Fruit fly (Drosophila melanogaster): ENCODE results near the gene CG3817.
A peak's percentile ranks its signal among the peaks of the same experiment; 100 is the strongest.

Gene CG3817

DNA sequence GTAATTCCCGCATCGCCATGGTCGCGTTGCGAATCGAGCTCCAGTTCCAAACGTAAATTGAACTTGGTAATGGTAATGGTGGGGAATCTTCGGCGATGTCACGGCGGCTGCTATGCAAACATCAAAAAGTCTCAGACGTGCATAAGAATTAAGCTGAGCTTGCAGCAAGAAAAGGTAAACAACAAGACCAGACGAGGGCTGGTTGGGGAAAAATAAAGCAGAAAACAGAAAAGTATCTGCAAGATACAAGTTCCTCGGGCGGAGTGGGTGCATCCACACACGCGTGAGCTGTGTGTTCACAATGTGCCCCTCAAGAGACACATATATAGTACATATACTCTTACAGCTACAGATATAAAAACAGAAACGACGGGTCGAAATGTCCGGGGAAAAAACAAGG is 45.9 kb upstream of the CG3817 start:
- TF ChIP-seq cg (GFP tag; optimal IDR thresholded peaks at IDR 0.05) (no peak), nom (GFP tag; optimal IDR thresholded peaks at IDR 0.05) (peak; percentile 35)

DNA sequence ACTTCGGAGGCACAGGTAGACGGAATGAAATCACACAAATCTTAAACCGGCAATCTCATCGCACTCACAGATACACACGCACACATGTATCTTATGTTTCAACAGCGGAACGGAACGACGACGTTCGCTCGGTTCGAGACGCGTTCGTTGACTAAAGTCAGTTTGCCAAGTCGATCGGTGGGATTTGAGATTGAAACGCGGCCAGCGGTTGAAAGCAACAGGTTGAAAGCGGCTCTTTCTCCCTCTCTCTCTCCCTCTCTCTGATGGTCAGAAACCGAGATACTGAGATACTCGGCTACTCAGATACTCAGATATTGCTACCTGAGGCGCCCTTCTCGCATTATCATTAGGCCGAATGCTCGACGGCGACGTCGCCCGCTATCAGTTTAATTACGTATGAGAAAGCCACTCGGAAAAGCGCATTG is 44.8 kb upstream of the CG3817 start:
- TF ChIP-seq onecut (GFP tag; IDR thresholded peaks at IDR 0.05) (peak; percentile 35), sqz (GFP tag; optimal IDR thresholded peaks at IDR 0.05) (peak; percentile 28), CG3065 (GFP tag; optimal IDR thresholded peaks at IDR 0.05) (no peak), stc (GFP tag; IDR thresholded peaks at IDR 0.05) (peak; percentile 24; the same call in 1 of the 2 replicates), scrt (GFP tag; optimal IDR thresholded peaks at IDR 0.05) (peak; percentile 69), CG9727 (GFP tag; optimal IDR thresholded peaks at IDR 0.05) (peak; percentile 37), Atf3 (GFP tag; optimal IDR thresholded peaks at IDR 0.05) (no peak), HmgD (GFP tag; optimal IDR thresholded peaks at IDR 0.05) (no peak), zen (tag; optimal IDR thresholded peaks at IDR 0.05) (peak; percentile 94), emc (GFP tag; optimal IDR thresholded peaks at IDR 0.05) (no peak), gsb (GFP tag; IDR thresholded peaks at IDR 0.05) (no peak), CG4282 (GFP tag; optimal IDR thresholded peaks at IDR 0.05) (peak; percentile 33), Hsf (GFP tag; optimal IDR thresholded peaks at IDR 0.05) (peak; percentile 24), seq (GFP tag; IDR thresholded peaks at IDR 0.05) (no peak), CG2202 (tag; optimal IDR thresholded peaks at IDR 0.05) (peak; percentile 21), Sox102F (GFP tag; optimal IDR thresholded peaks at IDR 0.05) (no peak), ftz-f1 (GFP tag; optimal IDR thresholded peaks at IDR 0.05) (no peak), fd64A (GFP tag; optimal IDR thresholded peaks at IDR 0.05) (peak; percentile 44), ssp (GFP tag; IDR thresholded peaks at IDR 0.05) (no peak), CG9609 (GFP tag; optimal IDR thresholded peaks at IDR 0.05) (no peak), ase (GFP tag; IDR thresholded peaks at IDR 0.05) (no peak), CG6854 (GFP tag; optimal IDR thresholded peaks at IDR 0.05) (peak; percentile 79), fd3F (GFP tag; optimal IDR thresholded peaks at IDR 0.05) (no peak), wor (GFP tag; IDR thresholded peaks at IDR 0.05) (no peak), amos (GFP tag; IDR thresholded peaks at IDR 0.05; ENCODE audit: partially characterized antibody) (peak; percentile 25; the same call in 1 of the 2 replicates), Rx (GFP tag; IDR thresholded peaks at IDR 0.05) (no peak), dmrt11E (tag; optimal IDR thresholded peaks at IDR 0.05) (no peak), CG11723 (GFP tag; optimal IDR thresholded peaks at IDR 0.05) (peak; percentile 53), Stat92E (GFP tag; optimal IDR thresholded peaks at IDR 0.05) (peak in 1 of 3 experiments; percentile 63), Ets97D (GFP tag; optimal IDR thresholded peaks at IDR 0.05) (no peak), cas (GFP tag; IDR thresholded peaks at IDR 0.05) (peak; percentile 71; the same call in 1 of the 2 replicates), HHEX (GFP tag; optimal IDR thresholded peaks at IDR 0.05) (peak; percentile 51), NfI (GFP tag; optimal IDR thresholded peaks at IDR 0.05) (peak; percentile 19), CG13894 (tag; optimal IDR thresholded peaks at IDR 0.05) (peak; percentile 66), Hmr (GFP tag; optimal IDR thresholded peaks at IDR 0.05) (peak; percentile 78), Mrtf (GFP tag; IDR thresholded peaks at IDR 0.05) (no peak), NC2α (GFP tag; optimal IDR thresholded peaks at IDR 0.05) (no peak), CG6791 (GFP tag; IDR thresholded peaks at IDR 0.05; ENCODE audit: partially characterized antibody) (0 out of 3 replicates have a peak, but pooled peaks have one; percentile 16), CG6254 (GFP tag; optimal IDR thresholded peaks at IDR 0.05) (peak; percentile 51), cad (GFP tag; optimal IDR thresholded peaks at IDR 0.05) (no peak), Abd-B (GFP tag; optimal IDR thresholded peaks at IDR 0.05) (no peak), CG6683 (GFP tag; optimal IDR thresholded peaks at IDR 0.05) (peak; percentile 62), psq (GFP tag; optimal IDR thresholded peaks at IDR 0.05) (no peak), Awh (GFP tag; IDR thresholded peaks at IDR 0.05) (peak; percentile 47; the same call in 1 of the 2 replicates), CG11247 (GFP tag; IDR thresholded peaks at IDR 0.05) (no peak), CG4730 (GFP tag; IDR thresholded peaks at IDR 0.05) (no peak), CG11695 (GFP tag; IDR thresholded peaks at IDR 0.05) (0 out of 3 replicates have a peak, but pooled peaks have one; percentile 15)
